Fruit fly (Drosophila melanogaster) whole organism, wandering third instar larva: ENCODE data around the gene CG10428.

Experiments used
- Abd-B ChIP-seq: fragments of >200 bp; optimal IDR thresholded peaks from 2 replicates; lab custom pipeline; 2017; ENCODE audit warnings: missing biosample characterization, missing genetic modification characterization
- CG32264 ChIP-seq: fragments of 200-800 bp; sonication (Bioruptor generic); optimal IDR thresholded peaks from 2 replicates; lab custom pipeline; 2016; ENCODE audit warnings: missing biosample characterization, missing genetic modification characterization
- CG9705 ChIP-seq: fragments of 200-800 bp; sonication (Bioruptor generic); optimal IDR thresholded peaks from 2 replicates; lab custom pipeline; 2018; ENCODE audit warnings: missing biosample characterization, mild to moderate bottlenecking, missing genetic modification characterization
- CrebA ChIP-seq: fragments of 200-800 bp; sonication (Bioruptor generic); optimal IDR thresholded peaks from 2 replicates; lab custom pipeline; 2016; ENCODE audit warnings: missing biosample characterization, mild to moderate bottlenecking, missing genetic modification characterization, borderline replicate concordance
- Dfd ChIP-seq: fragments of >200 bp; optimal IDR thresholded peaks from 2 replicates; lab custom pipeline; 2017; ENCODE audit warnings: missing biosample characterization, missing genetic modification characterization
- Dif ChIP-seq: fragments of 200-275, 200-300 bp; sonication (Bioruptor generic); optimal IDR thresholded peaks from 2 replicates; lab custom pipeline; 2018; ENCODE audit warnings: missing biosample characterization, missing genetic modification characterization; ENCODE audit not compliant: partially characterized antibody
- GATAd ChIP-seq: sonication (Bioruptor generic); optimal IDR thresholded peaks from 2 replicates; lab custom pipeline; 2016; ENCODE audit warnings: missing biosample characterization, missing genetic modification characterization
- HLH106 ChIP-seq: fragments of 200-800 bp; optimal IDR thresholded peaks from 3 replicates; lab custom pipeline; 2019; ENCODE audit warnings: missing biosample characterization, mild to moderate bottlenecking, missing genetic modification characterization, moderate library complexity
- Hnf4 ChIP-seq: fragments of 200-800 bp; sonication (Bioruptor generic); optimal IDR thresholded peaks from 2 replicates; lab custom pipeline; 2016; ENCODE audit warnings: missing biosample characterization, mild to moderate bottlenecking, missing genetic modification characterization
- Hr78 ChIP-seq: fragments of >200 bp; optimal IDR thresholded peaks from 2 replicates; lab custom pipeline; 2017; ENCODE audit warnings: missing biosample characterization, missing genetic modification characterization
- Hr83 ChIP-seq: fragments of 200-300 bp; sonication (Bioruptor generic); optimal IDR thresholded peaks from 2 replicates; lab custom pipeline; 2016; ENCODE audit warnings: missing biosample characterization, mild to moderate bottlenecking, missing genetic modification characterization, moderate library complexity; ENCODE audit not compliant: poor library complexity, severe bottlenecking
- Jra ChIP-seq: sonication (Bioruptor generic); optimal IDR thresholded peaks from 2 replicates; lab custom pipeline; 2016; ENCODE audit warnings: missing biosample characterization, missing genetic modification characterization
- Mio ChIP-seq: sonication (Bioruptor generic); optimal IDR thresholded peaks from 2 replicates; lab custom pipeline; 2016; ENCODE audit warnings: missing biosample characterization, missing genetic modification characterization
- Myc ChIP-seq: fragments of >200 bp; optimal IDR thresholded peaks from 2 replicates; lab custom pipeline; 2017
- N ChIP-seq: fragments of >200 bp; optimal IDR thresholded peaks from 2 replicates; lab custom pipeline; 2018; ENCODE audit warnings: missing biosample characterization, missing external identifiers, missing genetic modification characterization
- OdsH ChIP-seq: fragments of 200-800 bp; sonication (Bioruptor generic); optimal IDR thresholded peaks from 2 replicates; lab custom pipeline; 2016; ENCODE audit warnings: missing biosample characterization, mild to moderate bottlenecking, missing genetic modification characterization
- Rel ChIP-seq, 2 experiments: fragments of 200-800 bp; sonication (Bioruptor generic) in 1 of 2; optimal IDR thresholded peaks; 2 replicates in 1 of 2; 3 replicates in 1 of 2; lab custom pipeline; 2016 to 2019; ENCODE audit warnings: mild to moderate bottlenecking in 2 of 2, missing biosample characterization in 2 of 2, missing genetic modification characterization in 2 of 2, moderate library complexity in 1 of 2
- Sp1 ChIP-seq: fragments of 200-800 bp; sonication (Bioruptor generic); optimal IDR thresholded peaks from 3 replicates; lab custom pipeline; 2019; ENCODE audit warnings: missing biosample characterization, mild to moderate bottlenecking, missing genetic modification characterization, moderate library complexity
- Vsx2 ChIP-seq: fragments of 200-300, 225-300 bp; sonication (Bioruptor generic); optimal IDR thresholded peaks from 2 replicates; lab custom pipeline; 2018; ENCODE audit warnings: missing biosample characterization, missing genetic modification characterization; ENCODE audit not compliant: partially characterized antibody
- br ChIP-seq: fragments of 200-800 bp; sonication (Bioruptor generic); optimal IDR thresholded peaks from 2 replicates; lab custom pipeline; 2016; ENCODE audit warnings: missing biosample characterization, missing genetic modification characterization
- brk ChIP-seq: fragments of 200-800 bp; sonication (Bioruptor generic); optimal IDR thresholded peaks from 2 replicates; lab custom pipeline; 2016; ENCODE audit warnings: missing biosample characterization, mild to moderate bottlenecking, missing genetic modification characterization
- dl ChIP-seq, 2 experiments: fragments of 175-275, 200-275 bp in 1 of 2; fragments of 200-275 bp in 1 of 2; sonication (Bioruptor generic); optimal IDR thresholded peaks; lab custom pipeline; 2018; ENCODE audit warnings: mild to moderate bottlenecking in 2 of 2, missing biosample characterization in 2 of 2, missing genetic modification characterization in 2 of 2, moderate library complexity in 2 of 2; ENCODE audit not compliant: partially characterized antibody in 2 of 2, insufficient read depth in 1 of 2
- dmrt93B ChIP-seq: fragments of 200-800 bp; sonication (Bioruptor generic); optimal IDR thresholded peaks from 2 replicates; lab custom pipeline; 2018; ENCODE audit warnings: missing biosample characterization, mild to moderate bottlenecking, missing genetic modification characterization
- dsf ChIP-seq: sonication (Bioruptor generic); optimal IDR thresholded peaks from 2 replicates; lab custom pipeline; 2016; ENCODE audit warnings: missing biosample characterization, missing genetic modification characterization, borderline replicate concordance
- ey ChIP-seq: fragments of 200-800 bp; sonication (Bioruptor generic); optimal IDR thresholded peaks from 2 replicates; lab custom pipeline; 2016; ENCODE audit warnings: missing biosample characterization, missing genetic modification characterization
- foxo ChIP-seq, 2 experiments: fragments of 200-800 bp; sonication (Bioruptor generic); optimal IDR thresholded peaks; 2 replicates in 1 of 2; 3 replicates in 1 of 2; lab custom pipeline; 2016 to 2017; ENCODE audit warnings: missing biosample characterization in 2 of 2, missing genetic modification characterization in 2 of 2
- fru ChIP-seq: fragments of 200-800 bp; sonication (Bioruptor generic); optimal IDR thresholded peaks from 3 replicates; lab custom pipeline; 2016; ENCODE audit warnings: missing biosample characterization, mild to moderate bottlenecking, missing genetic modification characterization
- h ChIP-seq: fragments of 200-800 bp; sonication (Bioruptor generic); optimal IDR thresholded peaks from 3 replicates; lab custom pipeline; 2016; ENCODE audit warnings: missing biosample characterization, mild to moderate bottlenecking, missing genetic modification characterization
- jim ChIP-seq: fragments of 175-275, 200-325 bp; sonication (Bioruptor generic); optimal IDR thresholded peaks from 2 replicates; lab custom pipeline; 2016; ENCODE audit warnings: missing biosample characterization, mild to moderate bottlenecking, missing genetic modification characterization
- lola ChIP-seq: fragments of >200 bp; optimal IDR thresholded peaks from 2 replicates; lab custom pipeline; 2017; ENCODE audit warnings: missing biosample characterization, missing genetic modification characterization
- pan ChIP-seq: fragments of >200 bp; optimal IDR thresholded peaks from 2 replicates; lab custom pipeline; 2017
- psq ChIP-seq: fragments of 200-800 bp; sonication (Bioruptor generic); optimal IDR thresholded peaks from 3 replicates; lab custom pipeline; 2017; ENCODE audit warnings: missing biosample characterization, mild to moderate bottlenecking, missing genetic modification characterization, moderate library complexity
- rgr ChIP-seq: fragments of 200-800 bp; sonication (Bioruptor generic); optimal IDR thresholded peaks from 3 replicates; lab custom pipeline; 2016; ENCODE audit warnings: missing biosample characterization, mild to moderate bottlenecking, missing genetic modification characterization
- sage ChIP-seq: fragments of 200-800 bp; sonication (Bioruptor generic); optimal IDR thresholded peaks from 2 replicates; lab custom pipeline; 2016; ENCODE audit warnings: missing biosample characterization, mild to moderate bottlenecking, missing genetic modification characterization
- sv ChIP-seq: fragments of 200-800 bp; sonication (Bioruptor generic); optimal IDR thresholded peaks from 3 replicates; lab custom pipeline; 2016; ENCODE audit warnings: missing biosample characterization, missing genetic modification characterization
- tai ChIP-seq: sonication (Bioruptor generic); optimal IDR thresholded peaks from 2 replicates; lab custom pipeline; 2016; ENCODE audit warnings: missing biosample characterization, missing genetic modification characterization
- usp ChIP-seq: fragments of >200 bp; optimal IDR thresholded peaks from 2 replicates; lab custom pipeline; 2017; ENCODE audit warnings: missing biosample characterization, missing genetic modification characterization
- woc ChIP-seq: sonication (Bioruptor generic); optimal IDR thresholded peaks from 2 replicates; lab custom pipeline; 2016; ENCODE audit warnings: missing biosample characterization, mild to moderate bottlenecking, missing genetic modification characterization

CG10428 gene

DNA sequence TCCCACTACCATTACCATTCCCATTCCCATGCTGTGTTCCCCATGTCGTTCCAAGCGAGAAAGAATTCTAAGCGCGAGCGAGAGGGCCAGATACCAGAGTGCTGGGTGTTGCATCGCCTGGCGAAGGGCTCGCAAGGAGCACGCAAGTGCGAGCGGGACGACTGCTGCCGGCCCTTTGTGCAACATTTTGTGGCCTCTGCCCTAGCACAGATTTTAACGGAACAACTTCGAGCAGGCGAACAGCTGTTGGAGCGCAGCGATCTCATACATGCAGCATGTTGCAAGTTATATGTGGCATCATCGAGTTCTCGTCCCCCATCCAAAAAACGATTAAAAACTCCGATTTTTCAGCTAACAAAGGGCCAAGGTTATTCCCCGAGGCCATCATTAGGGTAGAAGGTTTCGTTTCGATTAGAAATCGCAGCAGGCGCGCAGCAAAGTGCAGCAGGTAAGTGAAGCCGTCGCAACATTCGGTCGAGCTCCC is 1.1 kb upstream of the CG10428 start:
- TF ChIP-seq dmrt93B (no peak), Vsx2 (GFP tag; lab: Kevin White, UChicago) (no peak), GATAd (no peak), fru (GFP tag; lab: Kevin White, UChicago) (peak; percentile 84), Rel (GFP tag; optimal IDR thresholded peaks at IDR 0.05; lab: Kevin White, UChicago) (no peak), Rel (tag; optimal IDR thresholded peaks at IDR 0.05; lab: Kevin White, UChicago) (peak; percentile 93), psq (GFP tag; lab: Kevin White, UChicago) (no peak), Dif (GFP tag; lab: Kevin White, UChicago) (peak; percentile 83), br (no peak), CG9705 (GFP tag; lab: Kevin White, UChicago) (no peak), Sp1 (GFP tag; lab: Kevin White, UChicago) (no peak), pan (lab: Kevin White, UChicago) (no peak), HLH106 (no peak), dl (GFP tag; optimal IDR thresholded peaks at IDR 0.05; lab: Kevin White, UChicago; ENCODE audit: insufficient read depth in 1 of 2, partially characterized antibody in 2 of 2) (peak; percentile 21 to 63), jim (GFP tag; lab: Kevin White, UChicago) (no peak), Dfd (GFP tag; lab: Kevin White, UChicago) (no peak), Hr83 (GFP tag; lab: Kevin White, UChicago) (no peak), Mio (GFP tag; lab: Kevin White, UChicago) (no peak), dsf (GFP tag; lab: Kevin White, UChicago) (no peak), h (GFP tag; lab: Kevin White, UChicago) (no peak), CrebA (no peak), Jra (GFP tag; lab: Kevin White, UChicago) (no peak), Hr78 (GFP tag; lab: Kevin White, UChicago) (no peak), Hnf4 (GFP tag; lab: Kevin White, UChicago) (no peak), CG32264 (GFP tag; lab: Kevin White, UChicago) (no peak), woc (no peak), Myc (lab: Kevin White, UChicago) (no peak), lola (GFP tag; lab: Kevin White, UChicago) (no peak), foxo (GFP tag; optimal IDR thresholded peaks at IDR 0.05; lab: Kevin White, UChicago) (no peak), brk (no peak), sv (GFP tag; lab: Kevin White, UChicago) (no peak), usp (GFP tag; lab: Kevin White, UChicago) (no peak), ey (no peak)

DNA sequence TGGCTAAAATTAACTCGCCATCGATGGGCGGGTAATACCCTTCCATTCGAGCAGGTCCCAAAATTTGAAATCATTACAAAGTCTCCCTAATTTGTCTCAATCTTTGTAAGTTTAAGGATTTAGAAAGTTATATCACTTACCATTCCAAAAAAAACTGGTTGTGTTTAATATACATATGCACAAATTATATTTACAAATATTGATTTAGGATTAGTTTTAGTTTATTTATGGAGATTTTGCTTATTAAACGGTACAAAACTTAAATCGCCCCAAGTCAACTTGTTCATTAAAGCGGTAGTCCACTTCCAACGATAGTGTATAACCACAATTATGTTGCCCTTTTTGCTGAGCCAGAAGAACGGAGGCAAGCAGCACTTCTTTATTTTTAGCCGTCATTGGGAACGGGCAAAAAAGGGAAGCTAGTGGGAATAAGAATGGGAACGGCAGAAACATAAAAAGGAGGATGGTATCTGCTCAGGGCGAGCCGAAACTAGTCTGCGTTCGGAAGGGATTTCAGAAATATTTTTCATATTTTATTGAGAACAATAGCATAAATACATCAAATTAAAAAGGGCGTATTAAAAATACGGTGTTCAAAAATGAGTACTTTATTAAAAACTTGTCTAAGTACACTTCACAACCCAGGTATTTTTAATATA is 490 bp upstream of the CG10428 start:
- TF ChIP-seq Hnf4 (GFP tag; lab: Kevin White, UChicago) (peak; percentile 70), Dif (GFP tag; lab: Kevin White, UChicago) (no peak), sv (GFP tag; lab: Kevin White, UChicago) (no peak), Vsx2 (GFP tag; lab: Kevin White, UChicago) (no peak), tai (GFP tag; lab: Kevin White, UChicago) (no peak), dmrt93B (peak; percentile 56), dsf (GFP tag; lab: Kevin White, UChicago) (peak; percentile 6), Myc (lab: Kevin White, UChicago) (no peak), brk (no peak), lola (GFP tag; lab: Kevin White, UChicago) (no peak), jim (GFP tag; lab: Kevin White, UChicago) (no peak), Hr78 (GFP tag; lab: Kevin White, UChicago) (no peak), OdsH (GFP tag; lab: Kevin White, UChicago) (peak; percentile 83), CG32264 (GFP tag; lab: Kevin White, UChicago) (peak; percentile 11), sage (GFP tag; lab: Kevin White, UChicago) (no peak), fru (GFP tag; lab: Kevin White, UChicago) (peak; percentile 68), Sp1 (GFP tag; lab: Kevin White, UChicago) (peak; percentile 83), h (GFP tag; lab: Kevin White, UChicago) (peak; percentile 85), HLH106 (peak; percentile 83), ey (peak; percentile 80), br (peak; percentile 84), GATAd (no peak), CG9705 (GFP tag; lab: Kevin White, UChicago) (peak; percentile 46), Rel (GFP tag; optimal IDR thresholded peaks at IDR 0.05; lab: Kevin White, UChicago) (no peak), Rel (tag; optimal IDR thresholded peaks at IDR 0.05; lab: Kevin White, UChicago) (no peak), N (no peak), foxo (GFP tag; optimal IDR thresholded peaks at IDR 0.05; lab: Kevin White, UChicago) (peak in 1 of 2 experiments; percentile 81), dl (GFP tag; optimal IDR thresholded peaks at IDR 0.05; lab: Kevin White, UChicago; ENCODE audit: insufficient read depth in 1 of 2, partially characterized antibody in 2 of 2) (no peak), rgr (GFP tag; lab: Kevin White, UChicago) (peak; percentile 68), Hr83 (GFP tag; lab: Kevin White, UChicago) (no peak), Abd-B (no peak), Jra (GFP tag; lab: Kevin White, UChicago) (peak; percentile 27), Mio (GFP tag; lab: Kevin White, UChicago) (no peak), CrebA (no peak), Dfd (GFP tag; lab: Kevin White, UChicago) (no peak), usp (GFP tag; lab: Kevin White, UChicago) (no peak), psq (GFP tag; lab: Kevin White, UChicago) (peak; percentile 84), woc (peak; percentile 95), pan (lab: Kevin White, UChicago) (no peak)
